Worm (Caenorhabditis elegans) whole organism, L3 larva: ENCODE results near the gene tag-250.

Experiments
- ceh-82 ChIP-seq: fragments of 150-350 bp; optimal IDR thresholded peaks from 2 replicates; lab custom pipeline; 2014; ENCODE audit warnings: missing biosample characterization, missing genetic modification characterization
- fkh-10 ChIP-seq: sonication (generic microtip); optimal IDR thresholded peaks from 2 replicates; lab custom pipeline; 2017; ENCODE audit warnings: missing biosample characterization, missing genetic modification reagents, missing genetic modification characterization
- lin-39 ChIP-seq: fragments of 150-350 bp; optimal IDR thresholded peaks from 2 replicates; lab custom pipeline; 2018; ENCODE audit warnings: missing biosample characterization, missing genetic modification reagents, missing genetic modification characterization
- nhr-43 ChIP-seq: sonication (generic microtip); optimal IDR thresholded peaks from 2 replicates; lab custom pipeline; 2016; ENCODE audit warnings: mild to moderate bottlenecking, missing genetic modification characterization, missing compliant biosample characterization; ENCODE audit not compliant: poor library complexity, severe bottlenecking
- pha-4 ChIP-seq: fragments of 150-350 bp; optimal IDR thresholded peaks from 2 replicates; lab custom pipeline; 2014; ENCODE audit warnings: missing biosample characterization, missing genetic modification reagents, missing genetic modification characterization

DNA sequence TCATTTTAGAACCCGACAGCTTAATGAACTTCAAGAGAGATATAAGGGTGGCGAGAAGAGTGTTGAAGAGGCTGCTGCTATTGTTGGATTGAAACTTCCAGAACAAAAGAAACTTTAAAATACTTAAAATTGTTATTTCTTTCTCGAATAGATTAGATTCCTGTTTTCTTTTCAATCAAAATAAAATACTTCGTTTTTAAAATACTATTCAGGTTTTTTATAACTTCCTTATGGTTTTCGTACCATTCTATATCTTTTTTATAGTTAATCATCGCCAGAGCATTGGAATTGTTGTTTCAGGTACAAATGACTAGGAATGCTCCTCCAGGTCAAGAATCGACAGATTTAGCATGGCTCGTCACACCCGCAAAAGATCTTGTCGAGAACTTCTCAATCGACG is 16.7 kb upstream of the tag-250 start, which contains the start of gene kle-2:
- TF ChIP-seq pha-4 (tag; lab: Kevin White, UChicago) (no peak), lin-39 (tag; lab: Kevin White, UChicago) (no peak), ceh-82 (no peak), nhr-43 (no peak), fkh-10 (GFP tag; lab: Kevin White, UChicago) (no peak)
